Worm (Caenorhabditis elegans): ENCODE data around the gene str-185.
A peak's percentile ranks its signal among the peaks of the same experiment; 100 is the strongest.

The str-185 gene

ce11 chrIV:4393488-4393887 lies 36.3 kb downstream of the str-185 start (continued):
- TF ChIP-seq bed-2 (GFP tag; IDR thresholded peaks at IDR 0.05) (no peak), ceh-27 (GFP tag; optimal IDR thresholded peaks at IDR 0.05) (no peak), lsy-27 (tag; optimal IDR thresholded peaks at IDR 0.05; ENCODE audit: borderline replicate concordance, insufficient read depth) (no peak), mcd-1 (GFP tag; IDR thresholded peaks at IDR 0.05) (peak; percentile 61), Y95B8A.8 (GFP tag; IDR thresholded peaks at IDR 0.05) (peak; percentile 71; the same call in 1 of the 2 replicates), nhr-179 (tag; optimal IDR thresholded peaks at IDR 0.05) (no peak), die-1 (tag; optimal IDR thresholded peaks at IDR 0.05) (no peak), attf-6 (GFP tag; IDR thresholded peaks at IDR 0.05) (0 out of 2 replicates have a peak, but pooled peaks have one; percentile 22), lag-1 (GFP tag; IDR thresholded peaks at IDR 0.05) (no peak), ztf-22 (GFP tag; optimal IDR thresholded peaks at IDR 0.05) (no peak), hlh-26 (GFP tag; conservative IDR thresholded peaks at IDR 0.05) (no peak), rcor-1 (GFP tag; IDR thresholded peaks at IDR 0.05) (no peak), sea-2 (GFP tag; IDR thresholded peaks at IDR 0.05) (no peak), F23B12.7 (tag; optimal IDR thresholded peaks at IDR 0.05; ENCODE audit: insufficient read depth) (no peak), F52B5.7 (tag; optimal IDR thresholded peaks at IDR 0.05) (no peak), C06A6.2 (GFP tag; conservative IDR thresholded peaks at IDR 0.05) (no peak), ama-1 (optimal IDR thresholded peaks at IDR 0.05) (no peak), ama-1 (GFP tag; optimal IDR thresholded peaks at IDR 0.05) (no peak), him-1 (tag; optimal IDR thresholded peaks at IDR 0.05) (peak; percentile 15), Y79H2A.3 (GFP tag; conservative IDR thresholded peaks at IDR 0.05) (no peak), egl-18 (GFP tag; IDR thresholded peaks at IDR 0.05) (no peak), cebp-2 (GFP tag; IDR thresholded peaks at IDR 0.05) (no peak), madf-8 (GFP tag; conservative IDR thresholded peaks at IDR 0.05) (peak; percentile 69), ztf-18 (tag; optimal IDR thresholded peaks at IDR 0.05) (no peak), zfh-2 (GFP tag; conservative IDR thresholded peaks at IDR 0.05) (no peak), F57A8.1 (GFP tag; optimal IDR thresholded peaks at IDR 0.05) (no peak), hrde-1 (tag; optimal IDR thresholded peaks at IDR 0.05; ENCODE audit: borderline replicate concordance) (peak; percentile 49), ztf-3 (GFP tag; optimal IDR thresholded peaks at IDR 0.05) (no peak), ccch-3 (GFP tag; optimal IDR thresholded peaks at IDR 0.05) (no peak), nfyb-1 (GFP tag; IDR thresholded peaks at IDR 0.05) (no peak), Y67H2A.10 (GFP tag; conservative IDR thresholded peaks at IDR 0.05) (no peak), F10E7.11 (tag; optimal IDR thresholded peaks at IDR 0.05) (no peak), let-526 (GFP tag; IDR thresholded peaks at IDR 0.05) (no peak), rpc-1 (optimal IDR thresholded peaks at IDR 0.05) (no peak), rpc-1 (tag; optimal IDR thresholded peaks at IDR 0.05) (no peak), ztf-28 (GFP tag; IDR thresholded peaks at IDR 0.05) (no peak), tbp1 (GFP tag; optimal IDR thresholded peaks at IDR 0.05) (peak; percentile 17), fkh-3 (tag; optimal IDR thresholded peaks at IDR 0.05) (no peak), C17E4.6 (GFP tag; IDR thresholded peaks at IDR 0.05) (no peak), D2030.7 (GFP tag; IDR thresholded peaks at IDR 0.05) (peak; percentile 75), T07F8.4 (tag; optimal IDR thresholded peaks at IDR 0.05) (no peak), madf-6 (GFP tag; IDR thresholded peaks at IDR 0.05) (peak; percentile 89), F49E8.2 (tag; optimal IDR thresholded peaks at IDR 0.05; ENCODE audit: insufficient read depth) (peak; percentile 54), ZK185.1 (tag; optimal IDR thresholded peaks at IDR 0.05; ENCODE audit: poor library complexity, severe bottlenecking) (no peak), repo-1 (tag; optimal IDR thresholded peaks at IDR 0.05) (no peak), lin-54 (GFP tag; optimal IDR thresholded peaks at IDR 0.05) (peak; percentile 27), unc-130 (GFP tag; optimal IDR thresholded peaks at IDR 0.05) (no peak), snpc-1.3 (tag; optimal IDR thresholded peaks at IDR 0.05; ENCODE audit: insufficient read depth) (peak; percentile 37), pbrm-1 (GFP tag; IDR thresholded peaks at IDR 0.05) (no peak)
